Worm (Caenorhabditis elegans) whole organism, L4 larva: ENCODE data around the gene cyp-33C2.

Experiments used
- D1046.2 ChIP-seq: fragments of 200-800 bp; sonication (Bioruptor generic); IDR thresholded peaks from 2 replicates; pipeline ENCODE4 v1.3.6; 2022; ENCODE audit warnings: missing genetic modification characterization, missing compliant biosample characterization
- F26F4.8 ChIP-seq: fragments of 200-800 bp; sonication (Bioruptor generic); conservative IDR thresholded peaks from 2 replicates; pipeline ENCODE4 v1.3.6; 2022; ENCODE audit warnings: missing genetic modification characterization, missing compliant biosample characterization
- F37D6.2 ChIP-seq: sonication (generic microtip); optimal IDR thresholded peaks from 2 replicates; lab custom pipeline; 2016; ENCODE audit warnings: mild to moderate bottlenecking, missing genetic modification characterization, missing compliant biosample characterization
- F44E2.7 ChIP-seq: fragments of 200-800 bp; sonication (Bioruptor generic); IDR thresholded peaks from 2 replicates; pipeline ENCODE4 v2.1.2; 2022; ENCODE audit warnings: missing genetic modification characterization, missing compliant biosample characterization
- F49E8.2 ChIP-seq: sonication (generic microtip); optimal IDR thresholded peaks from 2 replicates; lab custom pipeline; 2016; ENCODE audit warnings: missing compliant biosample characterization, mild to moderate bottlenecking, missing genetic modification characterization, borderline replicate concordance
- T20F7.1 ChIP-seq: fragments of 200-800 bp; sonication (Bioruptor generic); optimal IDR thresholded peaks from 2 replicates; lab custom pipeline; 2018; ENCODE audit warnings: mild to moderate bottlenecking, missing genetic modification characterization, missing compliant biosample characterization
- Y48G9A.11 ChIP-seq: fragments of 200-800 bp; sonication (Bioruptor generic); IDR thresholded peaks from 2 replicates; pipeline ENCODE4 v1.3.6; 2022; ENCODE audit warnings: missing genetic modification reagents, missing genetic modification characterization, missing compliant biosample characterization
- Y5F2A.4 ChIP-seq: fragments of 200-800 bp; sonication (Bioruptor generic); optimal IDR thresholded peaks from 2 replicates; lab custom pipeline; 2018; ENCODE audit warnings: mild to moderate bottlenecking, missing genetic modification characterization, missing compliant biosample characterization
- ZK337.2 ChIP-seq: fragments of 200-800 bp; sonication (Bioruptor generic); IDR thresholded peaks from 2 replicates; pipeline ENCODE4 v1.3.6; 2022; ENCODE audit warnings: missing genetic modification reagents, missing genetic modification characterization, missing compliant biosample characterization
- aha-1 ChIP-seq: fragments of 150-350 bp; peaks from one replicate; lab custom pipeline; 2014; ENCODE audit warnings: missing biosample characterization, missing genetic modification characterization
- ama-1 ChIP-seq: fragments of 150-350 bp; optimal IDR thresholded peaks from 2 replicates; lab custom pipeline; 2014; ENCODE audit warnings: inconsistent platforms, mixed read lengths
- arid-1 ChIP-seq: fragments of 200-800 bp; sonication (Bioruptor generic); conservative IDR thresholded peaks from 2 replicates; pipeline ENCODE4 v1.3.6; 2022; ENCODE audit warnings: missing genetic modification reagents, missing genetic modification characterization, missing compliant biosample characterization
- daf-12 ChIP-seq: fragments of 150-350 bp; optimal IDR thresholded peaks from 2 replicates; lab custom pipeline; 2014; ENCODE audit warnings: missing biosample characterization, missing genetic modification reagents, missing genetic modification characterization
- daf-19 ChIP-seq: fragments of 200-800 bp; sonication (Bioruptor generic); conservative IDR thresholded peaks from 2 replicates; pipeline ENCODE4 v1.3.6; 2022; ENCODE audit warnings: missing genetic modification characterization, missing compliant biosample characterization
- dmd-6 ChIP-seq: fragments of 200-800 bp; sonication (Bioruptor generic); IDR thresholded peaks from 2 replicates; pipeline ENCODE4 v1.3.6; 2022; ENCODE audit warnings: missing genetic modification reagents, missing genetic modification characterization, missing compliant biosample characterization
- dmd-8 ChIP-seq: fragments of 200-800 bp; sonication (Bioruptor generic); IDR thresholded peaks from 2 replicates; pipeline ENCODE4 v1.3.6; 2022; ENCODE audit warnings: missing genetic modification characterization, missing compliant biosample characterization
- dmd-9 ChIP-seq: fragments of 200-800 bp; sonication (Bioruptor generic); IDR thresholded peaks from 2 replicates; pipeline ENCODE4 v1.3.6; 2022; ENCODE audit warnings: missing genetic modification reagents, missing genetic modification characterization, missing compliant biosample characterization
- dpl-1 ChIP-seq: fragments of 150-350 bp; optimal IDR thresholded peaks from 2 replicates; lab custom pipeline; 2014; ENCODE audit warnings: missing biosample characterization, missing genetic modification reagents, missing genetic modification characterization
- dve-1 ChIP-seq: sonication (generic microtip); optimal IDR thresholded peaks from 2 replicates; lab custom pipeline; 2017; ENCODE audit warnings: antibody characterized with exemption, mild to moderate bottlenecking, missing genetic modification characterization, missing compliant biosample characterization; ENCODE audit not compliant: insufficient read depth
- fkh-10 ChIP-seq: fragments of 150-350 bp; optimal IDR thresholded peaks from 2 replicates; lab custom pipeline; 2014; ENCODE audit warnings: missing biosample characterization, missing genetic modification reagents, missing genetic modification characterization
- fos-1 ChIP-seq: fragments of 150-350 bp; optimal IDR thresholded peaks from 2 replicates; lab custom pipeline; 2014; ENCODE audit warnings: missing biosample characterization, missing genetic modification characterization
- hlh-11 ChIP-seq: fragments of 200-800 bp; sonication (Bioruptor generic); optimal IDR thresholded peaks from 2 replicates; lab custom pipeline; 2018; ENCODE audit warnings: mild to moderate bottlenecking, missing genetic modification characterization, missing compliant biosample characterization
- hlh-30 ChIP-seq: sonication (generic microtip); optimal IDR thresholded peaks from 2 replicates; lab custom pipeline; 2017; ENCODE audit warnings: antibody characterized with exemption, mild to moderate bottlenecking, missing genetic modification characterization, missing compliant biosample characterization; ENCODE audit not compliant: insufficient read depth
- lim-7 ChIP-seq: fragments of 200-800 bp; sonication (Bioruptor generic); IDR thresholded peaks from 2 replicates; pipeline ENCODE4 v1.3.6; 2022; ENCODE audit warnings: missing genetic modification characterization, missing compliant biosample characterization
- lin-1 ChIP-seq: fragments of 200-800 bp; sonication (Bioruptor generic); IDR thresholded peaks from 2 replicates; pipeline ENCODE4 v1.3.6; 2022; ENCODE audit warnings: missing genetic modification reagents, missing genetic modification characterization, missing compliant biosample characterization
- lin-13 ChIP-seq: fragments of 150-350 bp; optimal IDR thresholded peaks from 2 replicates; lab custom pipeline; 2014; ENCODE audit warnings: missing biosample characterization, missing genetic modification reagents, missing genetic modification characterization
- lin-39 ChIP-seq: fragments of 150-350 bp; optimal IDR thresholded peaks from 2 replicates; lab custom pipeline; 2014; ENCODE audit warnings: missing biosample characterization, missing genetic modification reagents, missing genetic modification characterization
- lir-3 ChIP-seq: sonication (generic microtip); optimal IDR thresholded peaks from 2 replicates; lab custom pipeline; 2016; ENCODE audit warnings: mild to moderate bottlenecking, missing genetic modification characterization, missing compliant biosample characterization
- lsy-2 ChIP-seq, 2 experiments: fragments of 150-350 bp in 1 of 2; sonication (generic microtip) in 1 of 2; optimal IDR thresholded peaks; 2 replicates each; lab custom pipeline; 2014 to 2017; ENCODE audit warnings: missing biosample characterization in 2 of 2, missing genetic modification characterization in 2 of 2
- madf-5 ChIP-seq, 2 experiments: fragments of 200-800 bp; sonication (Bioruptor generic); IDR thresholded peaks; 2 replicates each; pipeline ENCODE4 v1.3.6; 2022; ENCODE audit warnings: missing compliant biosample characterization in 2 of 2, missing genetic modification characterization in 2 of 2
- mdl-1 ChIP-seq, 2 experiments: fragments of 150-350 bp in 1 of 2; sonication (generic microtip) in 1 of 2; optimal IDR thresholded peaks; 2 replicates each; lab custom pipeline; 2014 to 2017; ENCODE audit warnings: missing biosample characterization in 2 of 2, missing genetic modification characterization in 2 of 2
- mxl-3 ChIP-seq: fragments of 200-800 bp; sonication (Bioruptor generic); optimal IDR thresholded peaks from 2 replicates; lab custom pipeline; 2018; ENCODE audit warnings: mild to moderate bottlenecking, missing genetic modification characterization, missing compliant biosample characterization
- nhr-102 ChIP-seq: sonication (generic microtip); optimal IDR thresholded peaks from 2 replicates; lab custom pipeline; 2016; ENCODE audit warnings: mild to moderate bottlenecking, missing genetic modification characterization, moderate library complexity, missing compliant biosample characterization
- nhr-111 ChIP-seq: fragments of 200-800 bp; sonication (Bioruptor generic); optimal IDR thresholded peaks from 2 replicates; lab custom pipeline; 2018; ENCODE audit warnings: mild to moderate bottlenecking, missing genetic modification characterization, missing compliant biosample characterization
- nhr-237 ChIP-seq: sonication (generic microtip); optimal IDR thresholded peaks from 2 replicates; lab custom pipeline; 2017; ENCODE audit warnings: missing biosample characterization, missing genetic modification characterization
- nhr-6 ChIP-seq: fragments of 150-350 bp; optimal IDR thresholded peaks from 2 replicates; lab custom pipeline; 2014; ENCODE audit warnings: missing biosample characterization, missing genetic modification characterization
- nhr-76 ChIP-seq: fragments of 150-350 bp; optimal IDR thresholded peaks from 2 replicates; lab custom pipeline; 2014; ENCODE audit warnings: missing biosample characterization, missing genetic modification characterization
- nhr-77 ChIP-seq: fragments of 150-350 bp; optimal IDR thresholded peaks from 2 replicates; lab custom pipeline; 2014; ENCODE audit warnings: missing biosample characterization, missing genetic modification characterization
- php-3 ChIP-seq: fragments of 200-800 bp; sonication (Bioruptor generic); IDR thresholded peaks from 2 replicates; pipeline ENCODE4 v1.3.6; 2022; ENCODE audit warnings: missing genetic modification reagents, missing genetic modification characterization, missing compliant biosample characterization
- pqm-1 ChIP-seq: sonication (generic microtip); optimal IDR thresholded peaks from 2 replicates; lab custom pipeline; 2017; ENCODE audit warnings: missing biosample characterization, missing genetic modification characterization
- set-16 ChIP-seq: fragments of 200-800 bp; sonication (Bioruptor generic); IDR thresholded peaks from 2 replicates; pipeline ENCODE4 v1.3.6; 2022; ENCODE audit warnings: missing genetic modification reagents, missing genetic modification characterization, missing compliant biosample characterization
- skn-1 ChIP-seq: fragments of 150-350 bp; optimal IDR thresholded peaks from 2 replicates; lab custom pipeline; 2014; ENCODE audit warnings: missing biosample characterization, missing genetic modification characterization
- snpc-1.2 ChIP-seq: fragments of 200-800 bp; sonication (Bioruptor generic); IDR thresholded peaks from 2 replicates; pipeline ENCODE4 v1.3.6; 2022; ENCODE audit warnings: missing genetic modification reagents, missing genetic modification characterization, missing compliant biosample characterization
- spr-1 ChIP-seq: sonication (generic microtip); optimal IDR thresholded peaks from 2 replicates; lab custom pipeline; 2016; ENCODE audit warnings: mild to moderate bottlenecking, missing genetic modification characterization, missing compliant biosample characterization
- spr-3 ChIP-seq: fragments of 200-800 bp; sonication (Bioruptor generic); optimal IDR thresholded peaks from 2 replicates; lab custom pipeline; 2018; ENCODE audit warnings: mild to moderate bottlenecking, missing genetic modification characterization, missing compliant biosample characterization
- tag-97 ChIP-seq: fragments of 200-800 bp; sonication (Bioruptor generic); IDR thresholded peaks from 2 replicates; pipeline ENCODE4 v1.3.6; 2022; ENCODE audit warnings: missing genetic modification characterization, missing compliant biosample characterization
- unc-39 ChIP-seq: sonication (generic microtip); optimal IDR thresholded peaks from 2 replicates; lab custom pipeline; 2017; ENCODE audit warnings: missing biosample characterization, missing genetic modification characterization
- zip-2 ChIP-seq: fragments of 150-350 bp; optimal IDR thresholded peaks from 2 replicates; lab custom pipeline; 2014; ENCODE audit warnings: missing biosample characterization, missing genetic modification characterization
- ztf-11 ChIP-seq: fragments of 150-350 bp; optimal IDR thresholded peaks from 2 replicates; lab custom pipeline; 2014; ENCODE audit warnings: missing biosample characterization, missing genetic modification characterization

cyp-33C2 gene

ce11 chrV:2215352-2215751 is 32.1 kb downstream of the cyp-33C2 start, which contains the start of gene nstp-8:
Gene nstp-8, plus strand, starts transcription at chrV:2215652.
- TF ChIP-seq pqm-1 (tag; lab: Kevin White, UChicago), result no peak
- no peak for TF ChIP-seq nhr-6
- no peak for TF ChIP-seq spr-3 (GFP tag; lab: Kevin White, UChicago)
- no peak for TF ChIP-seq php-3 (GFP tag; lab: Robert Waterston, UW)
- TF ChIP-seq lir-3 (tag; lab: Kevin White, UChicago), result no peak
- TF ChIP-seq nhr-237 (tag; lab: Kevin White, UChicago), result no peak
- no peak for TF ChIP-seq madf-5 (GFP tag; IDR thresholded peaks at IDR 0.05; lab: Robert Waterston, UW)
- TF ChIP-seq dmd-9 (GFP tag; lab: Robert Waterston, UW), result no peak
- no peak for TF ChIP-seq fkh-10 (GFP tag; lab: Kevin White, UChicago)
- TF ChIP-seq F44E2.7 (GFP tag; lab: Robert Waterston, UW), result no peak
- no peak for TF ChIP-seq snpc-1.2 (GFP tag; lab: Robert Waterston, UW)

- TF ChIP-seq ztf-11 (tag; lab: Kevin White, UChicago) (no peak), snpc-1.2 (GFP tag; lab: Robert Waterston, UW) (no peak), D1046.2 (GFP tag; lab: Robert Waterston, UW) (0 out of 2 replicates have a peak, but pooled peaks have one; percentile 23), tag-97 (GFP tag; lab: Robert Waterston, UW) (no peak), nhr-237 (tag; lab: Kevin White, UChicago) (no peak), daf-19 (GFP tag; lab: Robert Waterston, UW) (no peak), lir-3 (tag; lab: Kevin White, UChicago) (no peak), mdl-1 (tag; optimal IDR thresholded peaks at IDR 0.05; lab: Kevin White, UChicago) (no peak), aha-1 (tag; lab: Kevin White, UChicago) (peak; percentile 91), mxl-3 (GFP tag; lab: Kevin White, UChicago) (no peak), unc-39 (no peak), T20F7.1 (GFP tag; lab: Kevin White, UChicago) (no peak), ama-1 (lab: Kevin White, UChicago) (no peak), skn-1 (tag; lab: Kevin White, UChicago) (no peak), F26F4.8 (GFP tag; lab: Robert Waterston, UW) (no peak)
These were observed 33.6 kb downstream of the cyp-33C2 start for ce11 chrV:2216927-2217326.

ce11 chrV:2218803-2219202 is 35.5 kb downstream of the cyp-33C2 start, which contains the start of gene nhr-56:
Gene nhr-56, plus strand, starts transcription at chrV:2219004.
- TF ChIP-seq lsy-2 (tag; optimal IDR thresholded peaks at IDR 0.05; lab: Kevin White, UChicago) (peak in 1 of 2 experiments; percentile 58), lin-13 (GFP tag; lab: Kevin White, UChicago) (no peak), nhr-77 (tag; lab: Kevin White, UChicago) (peak; percentile 71), hlh-11 (tag; lab: Kevin White, UChicago) (peak; percentile 81), nhr-6 (peak; percentile 20), ZK337.2 (no peak), lin-1 (no peak), F49E8.2 (tag; lab: Kevin White, UChicago) (no peak), fos-1 (tag; lab: Kevin White, UChicago) (no peak), aha-1 (tag; lab: Kevin White, UChicago) (no peak), zip-2 (tag; lab: Kevin White, UChicago) (no peak), Y48G9A.11 (no peak), dmd-9 (GFP tag; lab: Robert Waterston, UW) (no peak), lim-7 (GFP tag; lab: Robert Waterston, UW) (no peak), dmd-8 (no peak), daf-12 (tag; lab: Kevin White, UChicago) (no peak), set-16 (no peak), F37D6.2 (no peak), hlh-30 (tag; lab: Kevin White, UChicago) (peak; percentile 86), spr-1 (tag; lab: Kevin White, UChicago) (no peak), fkh-10 (GFP tag; lab: Kevin White, UChicago) (no peak), nhr-76 (tag; lab: Kevin White, UChicago) (no peak), dve-1 (peak; percentile 67), Y5F2A.4 (GFP tag; lab: Kevin White, UChicago) (no peak), nhr-111 (GFP tag; lab: Kevin White, UChicago) (no peak), arid-1 (GFP tag; lab: Robert Waterston, UW) (no peak), dmd-6 (peak; percentile 74), lin-39 (tag; lab: Kevin White, UChicago) (no peak), nhr-102 (peak; percentile 21), dpl-1 (GFP tag; lab: Kevin White, UChicago) (no peak)
